Worm (Caenorhabditis elegans) whole organism, L4 larva: Measurements from ENCODE around the gene Y43F8C.9.

Source experiments
- ceh-28 ChIP-seq: fragments of 150-350 bp; optimal IDR thresholded peaks from 2 replicates; lab custom pipeline; 2014; ENCODE audit warnings: missing biosample characterization, missing genetic modification reagents, missing genetic modification characterization
- egl-27 ChIP-seq: sonication (generic microtip); optimal IDR thresholded peaks from 3 replicates; lab custom pipeline; 2017; ENCODE audit warnings: missing biosample characterization, missing genetic modification reagents, missing genetic modification characterization
- hlh-30 ChIP-seq: sonication (generic microtip); optimal IDR thresholded peaks from 2 replicates; lab custom pipeline; 2017; ENCODE audit warnings: antibody characterized with exemption, mild to moderate bottlenecking, missing genetic modification characterization, missing compliant biosample characterization; ENCODE audit not compliant: insufficient read depth
- lin-1 ChIP-seq: fragments of 200-800 bp; sonication (Bioruptor generic); IDR thresholded peaks from 2 replicates; pipeline ENCODE4 v1.3.6; 2022; ENCODE audit warnings: missing genetic modification reagents, missing genetic modification characterization, missing compliant biosample characterization
- mdl-1 ChIP-seq, 2 experiments: fragments of 150-350 bp in 1 of 2; sonication (generic microtip) in 1 of 2; optimal IDR thresholded peaks; 2 replicates each; lab custom pipeline; 2014 to 2017; ENCODE audit warnings: missing biosample characterization in 2 of 2, missing genetic modification characterization in 2 of 2
- nhr-42 ChIP-seq: fragments of 200-800 bp; sonication (Bioruptor generic); IDR thresholded peaks from 2 replicates; pipeline ENCODE4 v1.3.6; 2022; ENCODE audit warnings: missing genetic modification characterization, missing compliant biosample characterization
- rbr-2 ChIP-seq: sonication (generic microtip); optimal IDR thresholded peaks from 2 replicates; lab custom pipeline; 2016; ENCODE audit warnings: missing genotype, missing genetic modification characterization, missing compliant biosample characterization
- snpc-4 ChIP-seq: fragments of 150-350 bp; optimal IDR thresholded peaks from 2 replicates; lab custom pipeline; 2014; ENCODE audit warnings: missing biosample characterization, missing genetic modification characterization
- unc-39 ChIP-seq: sonication (generic microtip); optimal IDR thresholded peaks from 2 replicates; lab custom pipeline; 2017; ENCODE audit warnings: missing biosample characterization, missing genetic modification characterization

ce11 chrV:19664574-19664973 is 18.7 kb downstream of the Y43F8C.9 start:
- no peak for TF ChIP-seq rbr-2 (tag; lab: Kevin White, UChicago)
- TF ChIP-seq egl-27 (tag; lab: Kevin White, UChicago), result no peak
- TF ChIP-seq nhr-42 (GFP tag; lab: Robert Waterston, UW), result no peak
- no peak for TF ChIP-seq unc-39 (tag; lab: Kevin White, UChicago)
- no peak for TF ChIP-seq ceh-28 (tag; lab: Kevin White, UChicago)
- no peak for TF ChIP-seq snpc-4 (tag; lab: Kevin White, UChicago)
- no peak for TF ChIP-seq hlh-30 (tag; lab: Kevin White, UChicago)
- TF ChIP-seq mdl-1 (tag; optimal IDR thresholded peaks at IDR 0.05; lab: Kevin White, UChicago), result no peak
- no peak for TF ChIP-seq lin-1 (GFP tag; lab: Robert Waterston, UW)
